Worm (Caenorhabditis elegans) whole organism, early embryonic: ENCODE data around the gene nex-3.
A peak's percentile ranks its signal among the peaks of the same experiment; 100 is the strongest.

Experiments
- B0310.2 ChIP-seq: sonication (generic microtip); optimal IDR thresholded peaks from 2 replicates; lab custom pipeline; 2016; ENCODE audit warnings: mild to moderate bottlenecking, missing genetic modification characterization, missing compliant biosample characterization
- F13C5.2 ChIP-seq: sonication (generic microtip); optimal IDR thresholded peaks from 2 replicates; lab custom pipeline; 2017; ENCODE audit warnings: mild to moderate bottlenecking, missing genetic modification characterization, inconsistent platforms, missing compliant biosample characterization
- aly-1 ChIP-seq: sonication (generic microtip); optimal IDR thresholded peaks from 2 replicates; lab custom pipeline; 2016; ENCODE audit warnings: missing genetic modification characterization, missing compliant biosample characterization
- ama-1 ChIP-seq: fragments of 150-350 bp; optimal IDR thresholded peaks from 2 replicates; lab custom pipeline; 2014
- ceh-13 ChIP-seq: fragments of 200-800 bp; sonication (Bioruptor generic); optimal IDR thresholded peaks from 2 replicates; lab custom pipeline; 2018; ENCODE audit warnings: mild to moderate bottlenecking, missing genetic modification characterization, missing compliant biosample characterization
- ceh-36 ChIP-seq: sonication (generic microtip); optimal IDR thresholded peaks from 2 replicates; lab custom pipeline; 2016; ENCODE audit warnings: missing genetic modification characterization, inconsistent platforms, missing compliant biosample characterization
- ets-7 ChIP-seq: sonication (generic microtip); optimal IDR thresholded peaks from 2 replicates; lab custom pipeline; 2016; ENCODE audit warnings: missing genotype, missing genetic modification characterization, missing compliant biosample characterization
- flt-1 ChIP-seq: fragments of 200-800 bp; sonication (Bioruptor generic); IDR thresholded peaks from 2 replicates; pipeline ENCODE4 v1.3.6; 2022; ENCODE audit warnings: missing genetic modification characterization, missing compliant biosample characterization
- hmbx-1 ChIP-seq: sonication (generic microtip); optimal IDR thresholded peaks from 2 replicates; lab custom pipeline; 2016; ENCODE audit warnings: mild to moderate bottlenecking, missing genetic modification characterization, missing compliant biosample characterization
- hmg-4 ChIP-seq: fragments of 200-800 bp; sonication (Bioruptor generic); optimal IDR thresholded peaks from 2 replicates; lab custom pipeline; 2018; ENCODE audit warnings: mild to moderate bottlenecking, missing genetic modification characterization, missing compliant biosample characterization
- hnd-1 ChIP-seq: sonication (generic microtip); optimal IDR thresholded peaks from 2 replicates; lab custom pipeline; 2016; ENCODE audit warnings: missing genetic modification characterization, missing compliant biosample characterization
- pes-1 ChIP-seq: fragments of 200-800 bp; sonication (Bioruptor generic); IDR thresholded peaks from 2 replicates; pipeline ENCODE4 v1.3.6; 2022; ENCODE audit warnings: missing genetic modification reagents, missing genetic modification characterization, missing compliant biosample characterization
- scrt-1 ChIP-seq: fragments of 200-800 bp; sonication (Bioruptor generic); IDR thresholded peaks from 2 replicates; pipeline ENCODE4 v1.3.6; 2022; ENCODE audit warnings: missing genetic modification characterization, missing compliant biosample characterization
- sea-1 ChIP-seq: fragments of 200-800 bp; sonication (Bioruptor generic); conservative IDR thresholded peaks from 2 replicates; pipeline ENCODE4 v1.3.6; 2022; ENCODE audit warnings: missing genetic modification characterization, missing compliant biosample characterization
- tbx-11 ChIP-seq: fragments of 200-800 bp; sonication (Bioruptor generic); IDR thresholded peaks from 2 replicates; pipeline ENCODE4 v1.3.6; 2022; ENCODE audit warnings: missing genetic modification characterization, missing compliant biosample characterization
- tbx-37 ChIP-seq: fragments of 200-800 bp; sonication (Bioruptor generic); conservative IDR thresholded peaks from 2 replicates; pipeline ENCODE4 v1.3.6; 2022; ENCODE audit warnings: missing genetic modification reagents, missing genetic modification characterization, missing compliant biosample characterization
- tra-4 ChIP-seq: sonication (generic microtip); optimal IDR thresholded peaks from 2 replicates; lab custom pipeline; 2017; ENCODE audit warnings: missing genetic modification characterization, missing compliant biosample characterization

Gene nex-3

DNA sequence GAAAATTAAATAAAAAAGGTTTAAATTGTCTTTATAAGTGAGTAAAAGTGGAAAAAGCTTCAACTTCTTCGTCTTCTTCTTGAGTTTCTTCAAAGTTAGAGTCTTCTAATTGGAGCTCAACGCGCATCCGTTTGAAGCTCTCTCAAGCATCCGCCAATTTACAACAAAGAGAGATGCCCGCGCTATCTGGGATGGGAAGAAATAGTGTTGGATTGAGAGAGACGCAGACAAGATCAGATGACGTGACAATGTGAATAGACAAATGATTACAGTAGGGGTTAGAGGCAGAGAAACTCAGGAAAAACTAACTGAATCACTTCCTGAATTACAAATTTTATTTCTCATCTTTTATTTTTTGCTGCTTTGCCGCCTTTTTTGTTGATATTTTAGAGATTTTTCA lies 41.1 kb downstream of the nex-3 start:
- TF ChIP-seq tra-4 (tag; lab: Kevin White, UChicago) = no peak
- TF ChIP-seq pes-1 (GFP tag; lab: Robert Waterston, UW) = no peak
- no peak for TF ChIP-seq hmbx-1 (tag; lab: Kevin White, UChicago)
- no peak for TF ChIP-seq ama-1

DNA sequence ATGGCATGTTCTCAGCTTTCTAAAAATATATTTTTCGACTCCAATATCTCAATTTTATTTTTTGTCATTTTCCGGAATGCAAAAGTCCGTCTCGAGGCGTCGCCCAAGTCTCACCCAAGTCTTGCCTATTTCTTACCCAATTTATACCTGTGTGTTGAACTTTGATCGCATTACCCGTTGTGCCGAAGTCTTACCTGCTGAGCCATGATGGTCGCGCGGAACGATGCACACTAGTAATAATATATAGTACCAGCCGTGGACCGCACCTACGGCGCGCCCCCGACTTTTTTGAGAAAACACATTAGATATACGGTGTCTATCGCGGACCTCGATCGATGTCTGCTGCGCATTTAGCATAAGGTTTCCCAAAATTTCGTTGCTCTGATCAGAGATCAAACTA lies 42.5 kb downstream of the nex-3 start:
- peak; percentile 65; the same call in 1 of the 2 replicates for TF ChIP-seq pes-1 (GFP tag; lab: Robert Waterston, UW)

ce11 chrIII:4487271-4487670 lies 45.4 kb downstream of the nex-3 start:
- TF ChIP-seq tbx-11 (GFP tag; lab: Robert Waterston, UW) = no peak
- TF ChIP-seq tbx-37 (GFP tag; lab: Robert Waterston, UW) = no peak
- TF ChIP-seq sea-1 (GFP tag; lab: Robert Waterston, UW) = no peak
- TF ChIP-seq pes-1 (GFP tag; lab: Robert Waterston, UW) = no peak
- no peak for TF ChIP-seq ceh-36 (tag; lab: Kevin White, UChicago)
- no peak for TF ChIP-seq flt-1 (GFP tag; lab: Robert Waterston, UW)
- no peak for TF ChIP-seq ets-7
- no peak for TF ChIP-seq B0310.2 (tag; lab: Kevin White, UChicago)
- TF ChIP-seq ceh-13 (GFP tag; lab: Kevin White, UChicago) = no peak
- no peak for TF ChIP-seq hmbx-1 (tag; lab: Kevin White, UChicago)
- no peak for TF ChIP-seq hmg-4 (GFP tag; lab: Kevin White, UChicago)
- no peak for TF ChIP-seq ama-1
- TF ChIP-seq aly-1 (tag; lab: Kevin White, UChicago) = no peak
- no peak for TF ChIP-seq scrt-1 (GFP tag; lab: Robert Waterston, UW)
- no peak for TF ChIP-seq F13C5.2 (tag; lab: Kevin White, UChicago)
- TF ChIP-seq tra-4 (tag; lab: Kevin White, UChicago) = no peak
- no peak for TF ChIP-seq hnd-1 (tag; lab: Kevin White, UChicago)

- no peak for TF ChIP-seq ama-1
- TF ChIP-seq B0310.2 (tag; lab: Kevin White, UChicago) = no peak
- TF ChIP-seq pes-1 (GFP tag; lab: Robert Waterston, UW) = no peak
- TF ChIP-seq tbx-37 (GFP tag; lab: Robert Waterston, UW) = no peak
- no peak for TF ChIP-seq tra-4 (tag; lab: Kevin White, UChicago)
- no peak for TF ChIP-seq hmg-4 (GFP tag; lab: Kevin White, UChicago)
- no peak for TF ChIP-seq tbx-11 (GFP tag; lab: Robert Waterston, UW)
- no peak for TF ChIP-seq aly-1 (tag; lab: Kevin White, UChicago)
- no peak for TF ChIP-seq sea-1 (GFP tag; lab: Robert Waterston, UW)
- no peak for TF ChIP-seq hnd-1 (tag; lab: Kevin White, UChicago)
- no peak for TF ChIP-seq ets-7
- no peak for TF ChIP-seq hmbx-1 (tag; lab: Kevin White, UChicago)
- no peak for TF ChIP-seq scrt-1 (GFP tag; lab: Robert Waterston, UW)
- TF ChIP-seq ceh-36 (tag; lab: Kevin White, UChicago) = no peak
- no peak for TF ChIP-seq flt-1 (GFP tag; lab: Robert Waterston, UW)
- TF ChIP-seq F13C5.2 (tag; lab: Kevin White, UChicago) = no peak
Observed at ce11 chrIII:4488892-4489409, 47.1 kb downstream of the nex-3 start, which contains the start of gene cpg-1. Gene cpg-1 (plus strand): TSS chrIII:4489359.

- TF ChIP-seq tra-4 (tag; lab: Kevin White, UChicago) (no peak), scrt-1 (GFP tag; lab: Robert Waterston, UW) (0 out of 2 replicates have a peak, but pooled peaks have one; percentile 42), hmbx-1 (tag; lab: Kevin White, UChicago) (no peak), ets-7 (no peak), aly-1 (tag; lab: Kevin White, UChicago) (no peak), ceh-36 (tag; lab: Kevin White, UChicago) (no peak), tbx-11 (GFP tag; lab: Robert Waterston, UW) (no peak), pes-1 (GFP tag; lab: Robert Waterston, UW) (0 out of 2 replicates have a peak, but pooled peaks have one; percentile 43), ama-1 (no peak), hnd-1 (tag; lab: Kevin White, UChicago) (no peak), F13C5.2 (tag; lab: Kevin White, UChicago) (no peak)
Observed at ce11 chrIII:4491164-4492144, 49.6 kb downstream of the nex-3 start.

DNA sequence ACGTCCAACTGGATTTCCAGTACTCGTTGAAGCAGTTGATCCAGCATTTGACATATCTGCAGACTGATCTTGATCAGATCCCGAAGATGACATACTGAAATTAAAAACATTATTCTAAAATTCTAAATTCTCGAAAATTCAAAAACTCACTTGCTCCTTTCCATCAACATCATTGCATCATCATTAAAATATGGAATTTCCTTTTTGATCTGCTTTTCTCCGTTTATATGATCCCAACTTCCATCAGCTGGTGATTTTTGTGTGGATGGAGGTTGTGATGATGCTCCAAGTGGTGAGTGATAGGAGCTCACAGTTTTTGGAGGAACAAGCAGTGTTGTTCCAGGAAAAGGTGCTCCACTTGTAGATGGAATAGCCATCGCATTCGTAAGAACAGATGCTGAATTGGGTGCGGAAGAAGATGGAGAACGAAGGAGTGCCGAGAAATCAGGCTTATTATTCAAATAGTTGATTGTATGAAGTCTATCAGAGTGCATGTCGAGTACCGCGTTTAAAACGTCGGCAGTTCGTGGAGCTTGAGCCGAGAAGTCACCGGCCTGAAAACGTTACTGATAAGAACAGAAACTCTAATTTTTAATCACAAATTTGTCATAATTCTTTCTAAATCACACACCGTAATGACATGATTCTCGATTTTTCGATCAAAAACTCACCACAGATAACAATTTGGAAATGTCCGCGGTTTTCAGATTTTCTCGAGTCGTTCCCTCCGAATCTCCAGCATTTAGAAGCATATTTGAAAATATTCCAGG lies 51.3 kb downstream of the nex-3 start:
- TF ChIP-seq tbx-37 (GFP tag; lab: Robert Waterston, UW) (no peak), flt-1 (GFP tag; lab: Robert Waterston, UW) (no peak), B0310.2 (tag; lab: Kevin White, UChicago) (no peak), ceh-13 (GFP tag; lab: Kevin White, UChicago) (no peak), ama-1 (no peak), ets-7 (no peak), tbx-11 (GFP tag; lab: Robert Waterston, UW) (no peak), sea-1 (GFP tag; lab: Robert Waterston, UW) (no peak), ceh-36 (tag; lab: Kevin White, UChicago) (no peak), tra-4 (tag; lab: Kevin White, UChicago) (no peak), scrt-1 (GFP tag; lab: Robert Waterston, UW) (no peak), aly-1 (tag; lab: Kevin White, UChicago) (no peak), hmg-4 (GFP tag; lab: Kevin White, UChicago) (no peak), hnd-1 (tag; lab: Kevin White, UChicago) (no peak), F13C5.2 (tag; lab: Kevin White, UChicago) (no peak), hmbx-1 (tag; lab: Kevin White, UChicago) (no peak), pes-1 (GFP tag; lab: Robert Waterston, UW) (no peak)
